Worm (Caenorhabditis elegans): Measurements from ENCODE around the gene irld-7.

The irld-7 gene

ce11 chrIV:6555388-6556330 is 34.5 kb upstream of the irld-7 start, which contains the start of gene paqr-1 (continued):
- no peak for TF ChIP-seq aly-2 (tag; optimal IDR thresholded peaks at IDR 0.05)
- no peak for TF ChIP-seq zag-1 (tag; optimal IDR thresholded peaks at IDR 0.05)
- no peak for TF ChIP-seq hpl-2 (GFP tag; optimal IDR thresholded peaks at IDR 0.05)
- TF ChIP-seq lin-35 (GFP tag; optimal IDR thresholded peaks at IDR 0.05) = peak; percentile 66 to 81
- TF ChIP-seq unc-86 (tag; optimal IDR thresholded peaks at IDR 0.05) = no peak
- no peak for TF ChIP-seq unc-98 (GFP tag; IDR thresholded peaks at IDR 0.05)
- no peak for TF ChIP-seq alr-1 (tag; optimal IDR thresholded peaks at IDR 0.05; ENCODE audit: borderline replicate concordance)
- no peak for TF ChIP-seq ceh-63 (GFP tag; optimal IDR thresholded peaks at IDR 0.05)
- no peak for TF ChIP-seq mef-2 (tag; optimal IDR thresholded peaks at IDR 0.05)
- no peak for TF ChIP-seq C04F5.9 (tag; optimal IDR thresholded peaks at IDR 0.05)
- TF ChIP-seq ceh-82 (tag; optimal IDR thresholded peaks at IDR 0.05) = peak in 1 of 3 experiments; percentile 39
- no peak for TF ChIP-seq lin-13 (GFP tag; optimal IDR thresholded peaks at IDR 0.05)
- peak; percentile 18 for TF ChIP-seq sup-37 (GFP tag; optimal IDR thresholded peaks at IDR 0.05)
- TF ChIP-seq lsy-2 (tag; optimal IDR thresholded peaks at IDR 0.05) = peak; percentile 34 to 43
- peak; percentile 60 for TF ChIP-seq fkh-8 (tag; optimal IDR thresholded peaks at IDR 0.05)
- no peak for TF ChIP-seq dsc-1 (tag; optimal IDR thresholded peaks at IDR 0.05)
- no peak for TF ChIP-seq skn-1 (tag; optimal IDR thresholded peaks at IDR 0.05)
- no peak for TF ChIP-seq sptf-1 (tag; optimal IDR thresholded peaks at IDR 0.05)
- no peak for TF ChIP-seq jun-1 (tag; optimal IDR thresholded peaks at IDR 0.05)
- TF ChIP-seq hlh-4 (tag; optimal IDR thresholded peaks at IDR 0.05) = no peak
- no peak for TF ChIP-seq lin-39 (tag; optimal IDR thresholded peaks at IDR 0.05)
- peak; percentile 76 for TF ChIP-seq nhr-20 (tag; optimal IDR thresholded peaks at IDR 0.05)
- TF ChIP-seq ztf-4 (tag; optimal IDR thresholded peaks at IDR 0.05) = no peak
- peak; percentile 47 for TF ChIP-seq lin-14 (GFP tag; optimal IDR thresholded peaks at IDR 0.05)
- no peak for TF ChIP-seq mab-9 (GFP tag; IDR thresholded peaks at IDR 0.05)
- no peak for TF ChIP-seq egl-13 (tag; optimal IDR thresholded peaks at IDR 0.05)
- TF ChIP-seq mdl-1 (tag; optimal IDR thresholded peaks at IDR 0.05) = peak in 1 of 2 experiments; percentile 74
- peak; percentile 80 to 85 for TF ChIP-seq efl-1 (optimal IDR thresholded peaks at IDR 0.05)
- TF ChIP-seq efl-1 (GFP tag; optimal IDR thresholded peaks at IDR 0.05 in 1 of 2) = peak; percentile 81 to 94
- TF ChIP-seq rnt-1 (tag; optimal IDR thresholded peaks at IDR 0.05) = peak; percentile 40
- TF ChIP-seq nhr-11 (tag; optimal IDR thresholded peaks at IDR 0.05) = no peak
- no peak for TF ChIP-seq xbp-1 (tag; optimal IDR thresholded peaks at IDR 0.05)
- TF ChIP-seq egl-27 (tag; optimal IDR thresholded peaks at IDR 0.05) = no peak
- TF ChIP-seq irx-1 (tag; optimal IDR thresholded peaks at IDR 0.05) = peak; percentile 19

DNA sequence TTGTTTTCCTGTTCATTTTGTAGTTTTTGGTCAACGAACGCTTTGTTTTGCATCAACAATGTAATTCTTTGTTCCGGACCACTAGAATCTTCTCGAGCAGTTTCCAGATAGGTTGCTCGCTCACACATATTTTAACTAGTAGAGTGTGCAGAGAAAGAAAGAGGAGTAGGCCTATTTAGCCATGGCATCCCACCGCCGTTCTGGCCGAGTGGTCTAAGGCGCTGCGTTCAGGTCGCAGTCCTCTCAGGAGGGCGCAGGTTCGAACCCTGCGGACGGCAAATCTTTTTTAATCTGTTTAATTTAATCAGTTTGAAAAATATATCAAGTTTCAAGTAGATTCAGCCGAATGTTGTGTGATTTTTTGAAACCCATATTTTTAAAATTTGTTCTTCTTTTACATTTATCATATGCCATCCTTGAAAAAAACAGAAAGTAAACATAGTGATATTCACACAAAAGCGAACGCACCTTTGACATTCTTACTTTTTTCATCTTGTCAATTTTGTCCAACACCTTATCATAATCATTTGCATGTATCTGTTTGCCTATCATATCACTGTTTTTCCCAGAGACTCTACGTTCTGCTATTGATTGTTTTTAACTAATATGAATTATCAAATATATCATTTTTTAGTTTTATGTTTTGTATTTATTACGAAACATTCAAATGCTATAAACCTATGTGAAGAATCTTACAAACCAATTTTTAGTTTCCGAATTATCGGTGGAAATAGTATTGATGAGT is 33.4 kb upstream of the irld-7 start, which contains the start of gene try-3:
Gene try-3, plus strand, starts transcription at position 532 of the 745 bp plus-strand sequence.
- TF ChIP-seq sox-4 (tag; optimal IDR thresholded peaks at IDR 0.05) = no peak
- TF ChIP-seq nhr-20 (tag; optimal IDR thresholded peaks at IDR 0.05) = peak; percentile 79
- TF ChIP-seq nhr-85 (tag) = peak; percentile 68
- no peak for TF ChIP-seq snpc-4 (tag; optimal IDR thresholded peaks at IDR 0.05)
- peak; percentile 6 for TF ChIP-seq zip-4 (GFP tag; optimal IDR thresholded peaks at IDR 0.05)
- TF ChIP-seq blmp-1 (tag; optimal IDR thresholded peaks at IDR 0.05) = no peak
- no peak for TF ChIP-seq fkh-4 (tag; optimal IDR thresholded peaks at IDR 0.05; ENCODE audit: borderline replicate concordance)
- TF ChIP-seq efl-1 (optimal IDR thresholded peaks at IDR 0.05) = peak; percentile 60 to 72
- peak; percentile 56 to 95 for TF ChIP-seq efl-1 (GFP tag; optimal IDR thresholded peaks at IDR 0.05 in 1 of 2)
- TF ChIP-seq mab-9 (GFP tag; IDR thresholded peaks at IDR 0.05) = peak; percentile 37; the same call in 1 of the 2 replicates
- peak; percentile 75 for TF ChIP-seq nhr-47 (tag; optimal IDR thresholded peaks at IDR 0.05)
- TF ChIP-seq unc-30 (tag; optimal IDR thresholded peaks at IDR 0.05) = no peak
- no peak for TF ChIP-seq pqm-1 (tag; optimal IDR thresholded peaks at IDR 0.05)
- peak; percentile 72 for TF ChIP-seq skn-1 (tag; optimal IDR thresholded peaks at IDR 0.05)
- no peak for TF ChIP-seq hpl-2 (GFP tag; optimal IDR thresholded peaks at IDR 0.05)
- peak; percentile 69 for TF ChIP-seq dsc-1 (tag; optimal IDR thresholded peaks at IDR 0.05)
- TF ChIP-seq fkh-8 (tag; optimal IDR thresholded peaks at IDR 0.05) = peak; percentile 82
- TF ChIP-seq nhr-71 (tag; optimal IDR thresholded peaks at IDR 0.05) = peak; percentile 83
- peak; percentile 51 for TF ChIP-seq unc-130 (tag; optimal IDR thresholded peaks at IDR 0.05)
- TF ChIP-seq hlh-17 (GFP tag; optimal IDR thresholded peaks at IDR 0.05; ENCODE audit: borderline replicate concordance) = no peak
- TF ChIP-seq alr-1 (tag; optimal IDR thresholded peaks at IDR 0.05; ENCODE audit: borderline replicate concordance) = no peak
- TF ChIP-seq mdl-1 (tag; optimal IDR thresholded peaks at IDR 0.05) = peak in 1 of 2 experiments; percentile 40
- peak; percentile 60 to 72 for TF ChIP-seq lsy-2 (tag; optimal IDR thresholded peaks at IDR 0.05)
- peak; percentile 63 for TF ChIP-seq mep-1 (tag; optimal IDR thresholded peaks at IDR 0.05)
- TF ChIP-seq hlh-4 (tag; optimal IDR thresholded peaks at IDR 0.05) = no peak
- peak; percentile 73 for TF ChIP-seq lin-13 (GFP tag; optimal IDR thresholded peaks at IDR 0.05)

Data from whole organism, L1 larva.